Fruit fly (Drosophila melanogaster) whole organism, prepupa: ENCODE measurements around the gene Pvf2.

Source experiments
- Blimp-1 ChIP-seq: fragments of 200-800 bp; sonication (Bioruptor generic); optimal IDR thresholded peaks from 3 replicates; lab custom pipeline; 2017; ENCODE audit warnings: missing biosample characterization, missing genetic modification characterization, mild to moderate bottlenecking, moderate library complexity, missing genetic modification reagents
- CG10631 ChIP-seq: fragments of 200-800 bp; sonication (Bioruptor generic); optimal IDR thresholded peaks from 2 replicates; lab custom pipeline; 2016; ENCODE audit warnings: missing biosample characterization, missing genetic modification characterization
- CG10669 ChIP-seq: fragments of 200-800 bp; sonication (Bioruptor generic); optimal IDR thresholded peaks from 3 replicates; lab custom pipeline; 2018; ENCODE audit warnings: missing biosample characterization, mild to moderate bottlenecking, missing genetic modification characterization, moderate library complexity
- CG11294 ChIP-seq: fragments of 200-800 bp; sonication (Bioruptor generic); IDR thresholded peaks from 2 replicates; pipeline ENCODE4 v1.3.6; 2022; ENCODE audit warnings: missing biosample characterization, missing genetic modification characterization
- CG11762 ChIP-seq: fragments of 200-800 bp; sonication (Bioruptor generic); optimal IDR thresholded peaks from 3 replicates; lab custom pipeline; 2016; ENCODE audit warnings: missing biosample characterization, missing genetic modification characterization; ENCODE audit not compliant: insufficient read depth
- CG11902 ChIP-seq: fragments of 200-800 bp; sonication (Bioruptor generic); optimal IDR thresholded peaks from 3 replicates; lab custom pipeline; 2016; ENCODE audit warnings: missing biosample characterization, missing genetic modification characterization
- CG15336 ChIP-seq: fragments of 200-800 bp; sonication (Bioruptor generic); IDR thresholded peaks from 2 replicates; pipeline ENCODE4 v1.3.6; 2022; ENCODE audit warnings: missing biosample characterization, missing genetic modification characterization
- CG1621 ChIP-seq: fragments of 200-800 bp; sonication (Bioruptor generic); optimal IDR thresholded peaks from 3 replicates; lab custom pipeline; 2018; ENCODE audit warnings: missing biosample characterization, mild to moderate bottlenecking, missing genetic modification characterization
- CG3032 ChIP-seq: fragments of 200-800 bp; optimal IDR thresholded peaks from 2 replicates; lab custom pipeline; 2019; ENCODE audit warnings: missing biosample characterization, mild to moderate bottlenecking, missing genetic modification characterization, moderate library complexity
- CG32006 ChIP-seq: fragments of 200-800 bp; sonication (Bioruptor generic); optimal IDR thresholded peaks from 3 replicates; lab custom pipeline; 2017; ENCODE audit warnings: missing biosample characterization, mild to moderate bottlenecking, missing genetic modification characterization
- CG34406 ChIP-seq: fragments of 200-800 bp; sonication (Bioruptor generic); optimal IDR thresholded peaks from 3 replicates; lab custom pipeline; 2016; ENCODE audit warnings: missing biosample characterization, missing genetic modification characterization
- CG3919 ChIP-seq: fragments of 200-800 bp; sonication (Bioruptor generic); optimal IDR thresholded peaks from 3 replicates; lab custom pipeline; 2016; ENCODE audit warnings: missing biosample characterization, missing genetic modification characterization
- CG4318 ChIP-seq: fragments of 200-800 bp; sonication (Bioruptor generic); optimal IDR thresholded peaks from 3 replicates; lab custom pipeline; 2017; ENCODE audit warnings: missing biosample characterization, mild to moderate bottlenecking, missing genetic modification characterization
- CG6163 ChIP-seq: fragments of 200-800 bp; sonication (Bioruptor generic); IDR thresholded peaks from 3 replicates; pipeline ENCODE4 v1.3.6; 2022; ENCODE audit warnings: missing biosample characterization, missing genetic modification characterization
- CG6276 ChIP-seq: fragments of 200-800 bp; sonication (Bioruptor generic); optimal IDR thresholded peaks from 2 replicates; lab custom pipeline; 2017; ENCODE audit warnings: missing biosample characterization, mild to moderate bottlenecking, missing genetic modification characterization
- CG6792 ChIP-seq: fragments of 200-800 bp; sonication (Bioruptor generic); optimal IDR thresholded peaks from 3 replicates; lab custom pipeline; 2016; ENCODE audit warnings: missing biosample characterization, missing genetic modification characterization
- CG6808 ChIP-seq: fragments of 200-800 bp; sonication (Bioruptor generic); optimal IDR thresholded peaks from 3 replicates; lab custom pipeline; 2017; ENCODE audit warnings: missing biosample characterization, missing genetic modification characterization, mild to moderate bottlenecking, moderate library complexity, missing genetic modification reagents
- CG6854 ChIP-seq: fragments of 200-800 bp; sonication (Bioruptor generic); optimal IDR thresholded peaks from 2 replicates; lab custom pipeline; 2017; ENCODE audit warnings: missing biosample characterization, mild to moderate bottlenecking, missing genetic modification characterization
- CG7368 ChIP-seq: fragments of 200-800 bp; sonication (Bioruptor generic); optimal IDR thresholded peaks from 3 replicates; lab custom pipeline; 2016; ENCODE audit warnings: missing biosample characterization, missing genetic modification characterization
- CG8119 ChIP-seq: fragments of 200-800 bp; sonication (Bioruptor generic); IDR thresholded peaks from 3 replicates; pipeline ENCODE4 v1.3.6; 2022; ENCODE audit warnings: missing biosample characterization, missing genetic modification characterization
- CG8632 ChIP-seq: fragments of 200-800 bp; sonication (Bioruptor generic); optimal IDR thresholded peaks from 3 replicates; lab custom pipeline; 2016; ENCODE audit warnings: missing biosample characterization, missing genetic modification characterization
- CG9139 ChIP-seq: fragments of 200-800 bp; sonication (Bioruptor generic); optimal IDR thresholded peaks from 3 replicates; lab custom pipeline; 2017; ENCODE audit warnings: missing biosample characterization, mild to moderate bottlenecking, missing genetic modification characterization
- Eip75B ChIP-seq: fragments of 200-800 bp; sonication (Bioruptor generic); optimal IDR thresholded peaks from 3 replicates; lab custom pipeline; 2016; ENCODE audit warnings: missing biosample characterization, missing genetic modification characterization
- Eip78C ChIP-seq: fragments of 200-800 bp; sonication (Bioruptor generic); peaks from one replicate; lab custom pipeline; 2016; ENCODE audit warnings: missing biosample characterization, missing genetic modification characterization
- Eip93F ChIP-seq: fragments of 200-800 bp; sonication (Bioruptor generic); optimal IDR thresholded peaks from 2 replicates; lab custom pipeline; 2016; ENCODE audit warnings: missing biosample characterization, mild to moderate bottlenecking, missing genetic modification characterization
- Ets96B ChIP-seq: fragments of 200-800 bp; optimal IDR thresholded peaks from 2 replicates; lab custom pipeline; 2019; ENCODE audit warnings: missing biosample characterization, mild to moderate bottlenecking, missing genetic modification characterization, moderate library complexity
- Gug ChIP-seq: fragments of 200-800 bp; sonication (Bioruptor generic); IDR thresholded peaks from 2 replicates; pipeline ENCODE4 v1.3.6; 2022; ENCODE audit warnings: missing biosample characterization, missing genetic modification characterization
- Hr38 ChIP-seq: sonication (Bioruptor generic); optimal IDR thresholded peaks from 2 replicates; lab custom pipeline; 2016; ENCODE audit warnings: missing biosample characterization, missing genetic modification characterization
- Hr4 ChIP-seq: fragments of 200-800 bp; sonication (Bioruptor generic); optimal IDR thresholded peaks from 3 replicates; lab custom pipeline; 2016; ENCODE audit warnings: missing biosample characterization, missing genetic modification characterization
- Lpt ChIP-seq: fragments of 200-800 bp; sonication (Bioruptor generic); optimal IDR thresholded peaks from 3 replicates; lab custom pipeline; 2016; ENCODE audit warnings: missing biosample characterization, missing genetic modification characterization
- Met ChIP-seq: fragments of 200-800 bp; sonication (Bioruptor generic); optimal IDR thresholded peaks from 3 replicates; lab custom pipeline; 2016; ENCODE audit warnings: missing biosample characterization, missing genetic modification characterization
- OdsH ChIP-seq: fragments of 200-800 bp; sonication (Bioruptor generic); optimal IDR thresholded peaks from 3 replicates; lab custom pipeline; 2016; ENCODE audit warnings: missing biosample characterization, missing genetic modification characterization
- Smox ChIP-seq: fragments of 200-800 bp; sonication (Bioruptor generic); optimal IDR thresholded peaks from 3 replicates; lab custom pipeline; 2016; ENCODE audit warnings: missing biosample characterization, missing genetic modification characterization
- Sox102F ChIP-seq: fragments of 200-800 bp; sonication (Bioruptor generic); optimal IDR thresholded peaks from 2 replicates; lab custom pipeline; 2016; ENCODE audit warnings: missing biosample characterization, mild to moderate bottlenecking, missing genetic modification characterization
- Sox15 ChIP-seq: fragments of 200-800 bp; sonication (Bioruptor generic); optimal IDR thresholded peaks from 3 replicates; lab custom pipeline; 2016; ENCODE audit warnings: missing biosample characterization, missing genetic modification characterization
- achi ChIP-seq: fragments of 200-800 bp; sonication (Bioruptor generic); optimal IDR thresholded peaks from 3 replicates; lab custom pipeline; 2016; ENCODE audit warnings: missing biosample characterization, missing genetic modification characterization
- acj6 ChIP-seq: fragments of 200-800 bp; sonication (Bioruptor generic); optimal IDR thresholded peaks from 3 replicates; lab custom pipeline; 2016; ENCODE audit warnings: missing biosample characterization, missing genetic modification characterization
- dac ChIP-seq: fragments of 200-800 bp; sonication (Bioruptor generic); optimal IDR thresholded peaks from 2 replicates; lab custom pipeline; 2017; ENCODE audit warnings: missing biosample characterization, mild to moderate bottlenecking, missing genetic modification characterization
- dsx ChIP-seq: fragments of 200-800 bp; optimal IDR thresholded peaks from 3 replicates; lab custom pipeline; 2019; ENCODE audit warnings: missing biosample characterization, mild to moderate bottlenecking, missing genetic modification characterization, moderate library complexity; ENCODE audit not compliant: poor library complexity, severe bottlenecking
- eg ChIP-seq: fragments of 200-800 bp; sonication (Bioruptor generic); IDR thresholded peaks from 3 replicates; pipeline ENCODE4 v1.3.6; 2022; ENCODE audit warnings: missing biosample characterization, missing genetic modification characterization
- esn ChIP-seq: fragments of 200-800 bp; sonication (Bioruptor generic); optimal IDR thresholded peaks from 2 replicates; lab custom pipeline; 2016; ENCODE audit warnings: missing biosample characterization, mild to moderate bottlenecking, missing genetic modification characterization, moderate library complexity
- fd59A ChIP-seq: fragments of 200-800 bp; sonication (Bioruptor generic); optimal IDR thresholded peaks from 2 replicates; lab custom pipeline; 2017; ENCODE audit warnings: missing biosample characterization, mild to moderate bottlenecking, missing genetic modification characterization, missing genetic modification reagents
- fd85E ChIP-seq: fragments of 200-800 bp; sonication (Bioruptor generic); optimal IDR thresholded peaks from 3 replicates; lab custom pipeline; 2016; ENCODE audit warnings: missing biosample characterization, missing genetic modification characterization
- fkh ChIP-seq: fragments of 200-800 bp; sonication (Bioruptor generic); optimal IDR thresholded peaks from 3 replicates; lab custom pipeline; 2017; ENCODE audit warnings: missing biosample characterization, mild to moderate bottlenecking, missing genetic modification characterization, moderate library complexity
- net ChIP-seq: fragments of 200-800 bp; sonication (Bioruptor generic); optimal IDR thresholded peaks from 3 replicates; lab custom pipeline; 2016; ENCODE audit warnings: missing biosample characterization, missing genetic modification characterization
- pdm3 ChIP-seq: fragments of 200-800 bp; sonication (Bioruptor generic); optimal IDR thresholded peaks from 3 replicates; lab custom pipeline; 2016; ENCODE audit warnings: missing biosample characterization, missing genetic modification characterization
- ss ChIP-seq, 2 experiments: fragments of 200-800 bp; sonication (Bioruptor generic); optimal IDR thresholded peaks; 2 replicates in 1 of 2; 3 replicates in 1 of 2; lab custom pipeline; 2017 to 2018; ENCODE audit warnings: mild to moderate bottlenecking in 2 of 2, missing biosample characterization in 2 of 2, missing genetic modification characterization in 2 of 2, moderate library complexity in 1 of 2
- svp ChIP-seq: fragments of 200-800 bp; sonication (Bioruptor generic); peaks from one replicate; lab custom pipeline; 2016; ENCODE audit warnings: missing biosample characterization, missing genetic modification characterization
- vri ChIP-seq: fragments of 200-800 bp; sonication (Bioruptor generic); optimal IDR thresholded peaks from 3 replicates; lab custom pipeline; 2016; ENCODE audit warnings: missing biosample characterization, mild to moderate bottlenecking, missing genetic modification characterization

Gene Pvf2

DNA sequence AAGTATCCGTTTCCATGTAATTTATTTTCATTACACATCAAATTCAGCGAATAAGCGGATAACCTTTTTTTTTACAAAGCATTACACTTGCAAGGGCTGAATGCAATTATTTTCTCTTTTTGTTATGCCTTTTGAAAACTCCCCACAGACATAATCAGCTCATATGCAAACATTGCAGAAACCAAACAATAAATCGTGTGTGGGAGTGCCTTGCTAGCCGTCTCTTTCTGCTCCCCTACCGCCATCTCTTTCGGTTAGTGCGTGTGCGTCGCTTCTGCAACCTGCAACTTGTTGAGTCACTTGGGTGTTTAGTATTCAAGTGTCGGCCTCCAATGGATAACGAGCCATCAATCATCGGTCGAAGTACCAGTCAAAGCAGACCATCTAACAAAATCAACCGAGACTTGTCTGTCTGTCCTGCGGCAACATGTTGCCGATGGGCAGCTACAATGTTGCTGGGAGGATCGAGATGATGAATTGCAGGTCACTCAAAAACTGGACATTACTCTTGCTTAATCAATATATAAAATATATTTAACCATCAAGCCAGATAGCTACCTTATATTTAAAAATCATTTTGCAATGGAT is 35.1 kb upstream of the Pvf2 start:
- TF ChIP-seq svp (GFP tag; lab: Kevin White, UChicago) (peak; percentile 50), CG34406 (no peak), dsx (peak; percentile 56)

DNA sequence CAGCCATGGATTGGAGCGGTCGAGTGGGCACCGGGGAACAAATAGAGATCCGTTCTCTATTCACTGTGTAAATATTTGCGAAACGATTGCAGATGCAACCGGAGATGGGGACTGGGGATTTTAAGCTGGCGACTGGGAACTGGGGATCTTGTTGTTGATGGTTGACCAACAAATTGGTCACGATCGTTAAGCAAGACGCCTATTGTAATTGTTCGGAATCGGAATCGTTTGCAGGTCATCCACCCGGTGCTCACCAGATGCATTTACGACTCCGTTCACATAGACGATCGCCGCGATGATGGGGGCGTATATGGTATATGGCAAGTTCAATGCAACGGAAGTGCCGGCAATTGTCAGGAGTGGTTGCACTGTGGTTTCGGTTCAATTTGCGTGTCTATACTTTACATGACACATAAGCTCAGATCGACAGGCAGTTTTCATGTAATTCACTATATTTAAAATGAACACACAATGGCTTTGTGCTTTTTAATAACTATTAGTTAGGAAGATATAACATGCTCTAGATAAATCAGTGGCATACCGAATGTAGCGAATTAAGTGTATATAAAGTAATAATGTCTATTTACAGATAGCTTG is 33.9 kb upstream of the Pvf2 start:
- no peak for TF ChIP-seq CG6854 (GFP tag; lab: Kevin White, UChicago)
- TF ChIP-seq Gug (GFP tag; lab: Robert Waterston, UW), result no peak
- TF ChIP-seq CG4318, result peak; percentile 21
- no peak for TF ChIP-seq CG11294 (GFP tag; lab: Robert Waterston, UW)
- no peak for TF ChIP-seq fd59A
- no peak for TF ChIP-seq CG9139 (GFP tag; lab: Kevin White, UChicago)
- peak; percentile 26 for TF ChIP-seq CG32006 (GFP tag; lab: Kevin White, UChicago)
- TF ChIP-seq Met, result no peak
- TF ChIP-seq Eip75B (GFP tag; lab: Kevin White, UChicago), result no peak
- TF ChIP-seq CG6163 (GFP tag; lab: Robert Waterston, UW), result no peak
- TF ChIP-seq svp (GFP tag; lab: Kevin White, UChicago), result peak; percentile 59
- no peak for TF ChIP-seq CG11762 (GFP tag; lab: Kevin White, UChicago)
- TF ChIP-seq acj6 (GFP tag; lab: Kevin White, UChicago), result no peak
- TF ChIP-seq Lpt (GFP tag; lab: Kevin White, UChicago), result no peak
- no peak for TF ChIP-seq CG6808 (GFP tag; lab: Kevin White, UChicago)
- TF ChIP-seq Blimp-1 (GFP tag; lab: Kevin White, UChicago), result no peak
- TF ChIP-seq eg (GFP tag; lab: Robert Waterston, UW), result no peak
- TF ChIP-seq CG10669 (GFP tag; lab: Kevin White, UChicago), result no peak
- no peak for TF ChIP-seq Sox102F (GFP tag; lab: Kevin White, UChicago)
- TF ChIP-seq CG7368 (GFP tag; lab: Kevin White, UChicago), result no peak
- TF ChIP-seq dsx, result no peak
- no peak for TF ChIP-seq CG8632 (GFP tag; lab: Kevin White, UChicago)
- no peak for TF ChIP-seq CG6276 (GFP tag; lab: Kevin White, UChicago)
- no peak for TF ChIP-seq fd85E
- no peak for TF ChIP-seq esn
- TF ChIP-seq CG1621 (tag; lab: Kevin White, UChicago), result no peak
- no peak for TF ChIP-seq CG10631 (GFP tag; lab: Kevin White, UChicago)
- no peak for TF ChIP-seq Smox (GFP tag; lab: Kevin White, UChicago)
- no peak for TF ChIP-seq Hr38 (GFP tag; lab: Kevin White, UChicago)
- no peak for TF ChIP-seq ss (GFP tag; optimal IDR thresholded peaks at IDR 0.05; lab: Kevin White, UChicago)
- TF ChIP-seq CG6792 (GFP tag; lab: Kevin White, UChicago), result no peak
- TF ChIP-seq OdsH (GFP tag; lab: Kevin White, UChicago), result no peak
- TF ChIP-seq dac (GFP tag; lab: Kevin White, UChicago), result no peak
- TF ChIP-seq Ets96B (tag; lab: Kevin White, UChicago), result no peak
- no peak for TF ChIP-seq net
- TF ChIP-seq Eip93F, result no peak
- TF ChIP-seq CG15336 (GFP tag; lab: Robert Waterston, UW), result peak; percentile 19; the same call in 1 of the 2 replicates
- TF ChIP-seq Sox15 (GFP tag; lab: Kevin White, UChicago), result no peak
- TF ChIP-seq achi (GFP tag; lab: Kevin White, UChicago), result no peak
- peak; percentile 23 for TF ChIP-seq fkh (GFP tag; lab: Kevin White, UChicago)
- 0 out of 3 replicates have a peak, but pooled peaks have one; percentile 23 for TF ChIP-seq CG8119
- TF ChIP-seq Eip78C (GFP tag; lab: Kevin White, UChicago), result peak; percentile 65
- no peak for TF ChIP-seq CG3919 (GFP tag; lab: Kevin White, UChicago)
- no peak for TF ChIP-seq CG3032 (tag; lab: Kevin White, UChicago)
- no peak for TF ChIP-seq CG11902 (GFP tag; lab: Kevin White, UChicago)
- TF ChIP-seq pdm3 (GFP tag; lab: Kevin White, UChicago), result no peak
- peak; percentile 43 for TF ChIP-seq Hr4 (GFP tag; lab: Kevin White, UChicago)
- no peak for TF ChIP-seq vri (GFP tag; lab: Kevin White, UChicago)
